Fruit fly (Drosophila melanogaster) whole organism, embryonic: ENCODE measurements around the gene Sec24CD.

Source experiments
- Bdp1 ChIP-seq: fragments of 200-800 bp; sonication (Bioruptor generic); optimal IDR thresholded peaks from 3 replicates; lab custom pipeline; 2016; ENCODE audit warnings: missing biosample characterization, missing genetic modification characterization
- Blimp-1 ChIP-seq: fragments of 200-800 bp; sonication (Bioruptor generic); optimal IDR thresholded peaks from 3 replicates; lab custom pipeline; 2018; ENCODE audit warnings: missing biosample characterization, missing genetic modification characterization, mild to moderate bottlenecking, moderate library complexity, missing genetic modification reagents
- CG10267 ChIP-seq: fragments of 200-800 bp; sonication (Bioruptor generic); optimal IDR thresholded peaks from 2 replicates; lab custom pipeline; 2018; ENCODE audit warnings: missing biosample characterization, mild to moderate bottlenecking, missing genetic modification characterization, moderate library complexity
- CG10654 ChIP-seq: fragments of 200-800 bp; sonication (Bioruptor generic); optimal IDR thresholded peaks from 2 replicates; lab custom pipeline; 2016; ENCODE audit warnings: missing biosample characterization, missing genetic modification characterization
- CG10979 ChIP-seq: fragments of 200-800 bp; sonication (Bioruptor generic); optimal IDR thresholded peaks from 2 replicates; lab custom pipeline; 2018; ENCODE audit warnings: missing biosample characterization, mild to moderate bottlenecking, missing genetic modification characterization, moderate library complexity
- CG11456 ChIP-seq: fragments of 200-800 bp; sonication (Bioruptor generic); IDR thresholded peaks from 3 replicates; pipeline ENCODE4 v1.3.6; 2022; ENCODE audit warnings: missing biosample characterization, missing genetic modification characterization
- CG11723 ChIP-seq: fragments of 200-800 bp; sonication (Bioruptor generic); optimal IDR thresholded peaks from 2 replicates; lab custom pipeline; 2017; ENCODE audit warnings: missing biosample characterization, mild to moderate bottlenecking, missing genetic modification characterization
- CG12071 ChIP-seq: fragments of 200-800 bp; sonication (Bioruptor generic); optimal IDR thresholded peaks from 3 replicates; lab custom pipeline; 2018; ENCODE audit warnings: missing biosample characterization, mild to moderate bottlenecking, missing genetic modification characterization
- CG15073 ChIP-seq: fragments of 200-800 bp; sonication (Bioruptor generic); optimal IDR thresholded peaks from 2 replicates; lab custom pipeline; 2016; ENCODE audit warnings: missing biosample characterization, missing genetic modification characterization
- CG1603 ChIP-seq: fragments of 200-800 bp; sonication (Bioruptor generic); optimal IDR thresholded peaks from 2 replicates; lab custom pipeline; 2019; ENCODE audit warnings: missing biosample characterization, mild to moderate bottlenecking, missing genetic modification characterization, moderate library complexity
- CG18476 ChIP-seq: fragments of 200-800 bp; sonication (Bioruptor generic); optimal IDR thresholded peaks from 2 replicates; lab custom pipeline; 2016; ENCODE audit warnings: missing biosample characterization, mild to moderate bottlenecking, missing genetic modification characterization
- CG2202 ChIP-seq: fragments of 200-800 bp; sonication (Bioruptor generic); optimal IDR thresholded peaks from 2 replicates; lab custom pipeline; 2018; ENCODE audit warnings: missing biosample characterization, mild to moderate bottlenecking, missing genetic modification characterization
- CG6254 ChIP-seq: fragments of 200-800 bp; sonication (Bioruptor generic); optimal IDR thresholded peaks from 3 replicates; lab custom pipeline; 2017; ENCODE audit warnings: mild to moderate bottlenecking, missing biosample characterization, missing genetic modification reagents, missing genetic modification characterization
- CG6689 ChIP-seq: fragments of 200-800 bp; sonication (Bioruptor generic); IDR thresholded peaks from 2 replicates; pipeline ENCODE4 v1.3.6; 2022; ENCODE audit warnings: missing biosample characterization, missing genetic modification characterization
- CG6791 ChIP-seq: fragments of 200-800 bp; sonication (Bioruptor generic); IDR thresholded peaks from 3 replicates; pipeline ENCODE4 v1.3.6; 2022; ENCODE audit warnings: missing biosample characterization, missing genetic modification characterization; ENCODE audit not compliant: partially characterized antibody
- CG7372 ChIP-seq: fragments of 200-800 bp; sonication (Bioruptor generic); IDR thresholded peaks from 2 replicates; pipeline ENCODE4 v1.3.6; 2022; ENCODE audit warnings: missing biosample characterization, missing genetic modification characterization
- CG7987 ChIP-seq: fragments of 200-800 bp; sonication (Bioruptor generic); optimal IDR thresholded peaks from 2 replicates; lab custom pipeline; 2018; ENCODE audit warnings: missing biosample characterization, mild to moderate bottlenecking, missing genetic modification characterization, moderate library complexity
- CG9727 ChIP-seq: fragments of 200-800 bp; sonication (Bioruptor generic); optimal IDR thresholded peaks from 3 replicates; lab custom pipeline; 2017; ENCODE audit warnings: missing biosample characterization, mild to moderate bottlenecking, missing genetic modification characterization
- Chrac-16 ChIP-seq: fragments of 200-800 bp; sonication (Bioruptor generic); optimal IDR thresholded peaks from 3 replicates; lab custom pipeline; 2016; ENCODE audit warnings: missing biosample characterization, missing genetic modification characterization
- Dip2 ChIP-seq: fragments of 200-800 bp; sonication (Bioruptor generic); IDR thresholded peaks from 2 replicates; pipeline ENCODE4 v1.3.6; 2022; ENCODE audit warnings: missing biosample characterization, missing genetic modification characterization
- Ets65A ChIP-seq: fragments of 200-800 bp; sonication (Bioruptor generic); peaks from one replicate; lab custom pipeline; 2016; ENCODE audit warnings: missing biosample characterization, missing genetic modification characterization
- GATAe ChIP-seq: fragments of 200-800 bp; sonication (Bioruptor generic); conservative IDR thresholded peaks from 2 replicates; pipeline ENCODE4 v1.3.6; 2022; ENCODE audit warnings: missing biosample characterization, missing genetic modification characterization
- Hey ChIP-seq: fragments of 200-800 bp; sonication (Bioruptor generic); optimal IDR thresholded peaks from 3 replicates; lab custom pipeline; 2018; ENCODE audit warnings: missing biosample characterization, mild to moderate bottlenecking, missing genetic modification characterization
- MBD-R2 ChIP-seq: fragments of 200-800 bp; sonication (Bioruptor generic); IDR thresholded peaks from 2 replicates; pipeline ENCODE4 v1.3.6; 2022; ENCODE audit warnings: missing biosample characterization, missing genetic modification characterization
- Mad ChIP-seq: fragments of 200-800 bp; sonication (Bioruptor generic); optimal IDR thresholded peaks from 2 replicates; lab custom pipeline; 2016; ENCODE audit warnings: missing biosample characterization, missing genetic modification characterization
- Myb ChIP-seq: fragments of 200-800 bp; sonication (Bioruptor generic); optimal IDR thresholded peaks from 2 replicates; lab custom pipeline; 2016; ENCODE audit warnings: missing biosample characterization, missing genetic modification characterization
- Ptx1 ChIP-seq: fragments of 200-800 bp; sonication (Bioruptor generic); IDR thresholded peaks from 2 replicates; pipeline ENCODE4 v1.3.6; 2022; ENCODE audit warnings: missing biosample characterization, missing genetic modification characterization
- Scr ChIP-seq: fragments of 200-800 bp; sonication (Bioruptor generic); IDR thresholded peaks from 2 replicates; pipeline ENCODE4 v1.3.6; 2022; ENCODE audit warnings: missing biosample characterization, missing genetic modification characterization; ENCODE audit not compliant: partially characterized antibody
- aop ChIP-seq: fragments of 200-800 bp; sonication (Bioruptor generic); IDR thresholded peaks from 2 replicates; pipeline ENCODE4 v1.3.6; 2022; ENCODE audit warnings: missing biosample characterization, missing genetic modification characterization
- ase ChIP-seq: fragments of 200-800 bp; sonication (Bioruptor generic); IDR thresholded peaks from 3 replicates; pipeline ENCODE4 v1.3.6; 2022; ENCODE audit warnings: missing biosample characterization, missing genetic modification characterization
- btn ChIP-seq: fragments of 200-800 bp; sonication (Bioruptor generic); optimal IDR thresholded peaks from 2 replicates; lab custom pipeline; 2016; ENCODE audit warnings: missing biosample characterization, missing genetic modification characterization
- caup ChIP-seq: fragments of 200-800 bp; sonication (Bioruptor generic); optimal IDR thresholded peaks from 3 replicates; lab custom pipeline; 2017; ENCODE audit warnings: missing biosample characterization, mild to moderate bottlenecking, missing genetic modification characterization, moderate library complexity; ENCODE audit not compliant: severe bottlenecking
- chn ChIP-seq: fragments of 200-800 bp; sonication (Bioruptor generic); optimal IDR thresholded peaks from 2 replicates; lab custom pipeline; 2016; ENCODE audit warnings: missing biosample characterization, missing genetic modification characterization
- crc ChIP-seq: fragments of 200-800 bp; sonication (Bioruptor generic); optimal IDR thresholded peaks from 2 replicates; lab custom pipeline; 2016; ENCODE audit warnings: missing biosample characterization, missing genetic modification characterization
- ems ChIP-seq: fragments of 200-800 bp; sonication (Bioruptor generic); optimal IDR thresholded peaks from 3 replicates; lab custom pipeline; 2016; ENCODE audit warnings: missing biosample characterization, missing genetic modification characterization
- gcm2 ChIP-seq: fragments of 200-800 bp; sonication (Bioruptor generic); optimal IDR thresholded peaks from 2 replicates; lab custom pipeline; 2016; ENCODE audit warnings: missing biosample characterization, missing genetic modification characterization
- gsb-n ChIP-seq: fragments of 200-800 bp; sonication (Bioruptor generic); optimal IDR thresholded peaks from 3 replicates; lab custom pipeline; 2018; ENCODE audit warnings: missing biosample characterization, mild to moderate bottlenecking, missing genetic modification characterization
- kay ChIP-seq: fragments of 200-800 bp; sonication (Bioruptor generic); optimal IDR thresholded peaks from 2 replicates; lab custom pipeline; 2016; ENCODE audit warnings: missing biosample characterization, missing genetic modification characterization
- maf-S ChIP-seq: fragments of 200-800 bp; sonication (Bioruptor generic); optimal IDR thresholded peaks from 2 replicates; lab custom pipeline; 2016; ENCODE audit warnings: missing biosample characterization, missing genetic modification characterization
- mam ChIP-seq: fragments of 200-800 bp; sonication (Bioruptor generic); optimal IDR thresholded peaks from 3 replicates; lab custom pipeline; 2016; ENCODE audit warnings: missing biosample characterization, missing genetic modification characterization
- nau ChIP-seq: fragments of 200-800 bp; sonication (Bioruptor generic); optimal IDR thresholded peaks from 3 replicates; lab custom pipeline; 2017; ENCODE audit warnings: missing biosample characterization, mild to moderate bottlenecking, missing genetic modification characterization, missing genetic modification reagents
- nmo ChIP-seq: fragments of 200-800 bp; sonication (Bioruptor generic); optimal IDR thresholded peaks from 2 replicates; lab custom pipeline; 2018; ENCODE audit warnings: missing biosample characterization, mild to moderate bottlenecking, missing genetic modification characterization, moderate library complexity
- pzg ChIP-seq: fragments of 200-800 bp; sonication (Bioruptor generic); optimal IDR thresholded peaks from 3 replicates; lab custom pipeline; 2018; ENCODE audit warnings: missing biosample characterization, mild to moderate bottlenecking, missing genetic modification characterization, moderate library complexity
- stc ChIP-seq: fragments of 200-800 bp; sonication (Bioruptor generic); IDR thresholded peaks from 2 replicates; pipeline ENCODE4 v1.3.6; 2022; ENCODE audit warnings: missing biosample characterization, missing genetic modification characterization
- tap ChIP-seq: fragments of 200-800 bp; optimal IDR thresholded peaks from 3 replicates; lab custom pipeline; 2019; ENCODE audit warnings: missing biosample characterization, mild to moderate bottlenecking, missing genetic modification characterization, moderate library complexity
- ttk ChIP-seq: fragments of 200-800 bp; sonication (Bioruptor generic); IDR thresholded peaks from 2 replicates; pipeline ENCODE4 v2.1.2; 2022; ENCODE audit warnings: missing biosample characterization, missing genetic modification characterization
- tx ChIP-seq: fragments of 200-800 bp; sonication (Bioruptor generic); optimal IDR thresholded peaks from 2 replicates; lab custom pipeline; 2016; ENCODE audit warnings: missing biosample characterization, missing genetic modification characterization
- vnd ChIP-seq: fragments of 200-800 bp; sonication (Bioruptor generic); IDR thresholded peaks from 3 replicates; pipeline ENCODE4 v1.3.6; 2022; ENCODE audit warnings: missing biosample characterization, missing genetic modification characterization; ENCODE audit not compliant: partially characterized antibody
- z ChIP-seq: fragments of 200-800 bp; sonication (Bioruptor generic); IDR thresholded peaks from 3 replicates; pipeline ENCODE4 v1.3.6; 2022; ENCODE audit warnings: missing biosample characterization, missing genetic modification characterization
- zen ChIP-seq: fragments of 200-800 bp; sonication (Bioruptor generic); optimal IDR thresholded peaks from 3 replicates; lab custom pipeline; 2018; ENCODE audit warnings: missing biosample characterization, mild to moderate bottlenecking, missing genetic modification characterization, moderate library complexity

Sec24CD gene

DNA sequence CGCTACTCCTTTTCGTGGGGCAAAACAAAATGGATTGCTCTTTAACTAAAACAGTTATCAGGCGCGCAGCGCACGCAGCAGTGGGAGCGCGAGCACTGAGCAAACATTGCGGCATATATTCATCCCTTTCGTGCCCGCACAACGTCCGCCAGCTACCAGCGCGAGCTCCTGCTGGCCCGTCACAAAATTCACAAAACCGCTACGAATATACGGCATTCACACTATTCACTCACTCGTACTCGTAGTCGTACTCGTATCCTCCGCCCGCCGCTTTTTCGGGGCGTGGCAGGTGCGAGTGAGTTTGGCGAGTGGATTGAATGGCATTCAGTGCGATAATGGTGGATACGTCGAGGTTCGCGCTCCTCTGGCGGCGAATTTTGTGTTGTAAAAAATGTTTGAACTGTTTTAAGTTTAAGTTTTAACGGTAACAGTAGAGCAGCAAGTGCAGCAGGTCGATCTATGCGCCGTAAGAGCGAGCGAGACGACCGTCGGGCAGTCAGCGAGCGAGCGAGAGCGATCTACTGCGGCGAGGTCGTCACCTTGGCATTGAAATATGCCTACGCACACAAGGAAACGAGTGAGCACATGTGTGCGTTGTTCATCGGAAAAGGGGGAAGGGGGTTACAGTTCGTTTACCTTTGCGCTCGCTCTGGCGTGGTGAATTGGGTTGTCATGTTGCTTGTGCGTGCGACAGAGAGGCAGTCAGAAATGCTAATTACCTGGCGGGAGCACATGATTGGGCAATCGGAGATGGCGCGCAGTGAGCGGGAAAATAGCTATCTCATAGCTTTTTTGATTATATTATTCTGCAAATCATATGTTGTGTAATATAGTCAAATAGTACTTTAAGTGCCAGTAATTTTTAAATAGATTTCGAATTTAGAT lies 39.8 kb downstream of the Sec24CD start (continued):
- TF ChIP-seq gsb-n (tag; lab: Kevin White, UChicago) (peak; percentile 98), CG12071 (GFP tag; lab: Kevin White, UChicago) (peak; percentile 48), stc (GFP tag; lab: Robert Waterston, UW) (no peak), CG1603 (tag; lab: Kevin White, UChicago) (peak; percentile 52), tap (tag; lab: Kevin White, UChicago) (no peak), CG10654 (GFP tag; lab: Kevin White, UChicago) (no peak), chn (GFP tag; lab: Kevin White, UChicago) (peak; percentile 69), Ets65A (GFP tag; lab: Kevin White, UChicago) (no peak), caup (peak; percentile 46), CG11723 (GFP tag; lab: Kevin White, UChicago) (peak; percentile 14), tx (no peak), Hey (tag; lab: Kevin White, UChicago) (peak; percentile 38), GATAe (no peak), z (GFP tag; lab: Robert Waterston, UW) (no peak), aop (no peak), CG11456 (GFP tag; lab: Robert Waterston, UW) (no peak), Blimp-1 (peak; percentile 16), zen (tag; lab: Kevin White, UChicago) (peak; percentile 94), btn (GFP tag; lab: Kevin White, UChicago) (no peak), MBD-R2 (GFP tag; lab: Robert Waterston, UW) (no peak), CG6254 (GFP tag; lab: Kevin White, UChicago) (peak; percentile 70), Bdp1 (GFP tag; lab: Kevin White, UChicago) (peak; percentile 28), CG18476 (GFP tag; lab: Kevin White, UChicago) (peak; percentile 15), gcm2 (no peak), CG10979 (tag; lab: Kevin White, UChicago) (peak; percentile 37), CG2202 (no peak), ase (GFP tag; lab: Robert Waterston, UW) (no peak), mam (GFP tag; lab: Kevin White, UChicago) (peak; percentile 26), CG15073 (GFP tag; lab: Kevin White, UChicago) (no peak), ttk (GFP tag; lab: Robert Waterston, UW) (no peak), nau (GFP tag; lab: Kevin White, UChicago) (no peak), CG6791 (GFP tag; lab: Robert Waterston, UW) (no peak), Mad (GFP tag; lab: Kevin White, UChicago) (no peak), CG6689 (GFP tag; lab: Robert Waterston, UW) (no peak), crc (GFP tag; lab: Kevin White, UChicago) (no peak), CG7372 (GFP tag; lab: Robert Waterston, UW) (no peak), CG9727 (GFP tag; lab: Kevin White, UChicago) (peak; percentile 63), CG7987 (GFP tag; lab: Kevin White, UChicago) (peak; percentile 86), Chrac-16 (GFP tag; lab: Kevin White, UChicago) (peak; percentile 37), CG10267 (tag; lab: Kevin White, UChicago) (peak; percentile 23), pzg (GFP tag; lab: Kevin White, UChicago) (peak; percentile 18), nmo (peak; percentile 63), Scr (GFP tag; lab: Robert Waterston, UW) (no peak), maf-S (GFP tag; lab: Kevin White, UChicago) (no peak), ems (GFP tag; lab: Kevin White, UChicago) (no peak), Ptx1 (GFP tag; lab: Robert Waterston, UW) (no peak), Dip2 (GFP tag; lab: Robert Waterston, UW) (no peak), Myb (peak; percentile 32), kay (GFP tag; lab: Kevin White, UChicago) (no peak), vnd (GFP tag; lab: Robert Waterston, UW) (no peak)
